Worm (Caenorhabditis elegans) whole organism, early embryonic: Measurements from ENCODE around the gene R02F11.2.

Source experiments
- B0310.2 ChIP-seq: sonication (generic microtip); optimal IDR thresholded peaks from 2 replicates; lab custom pipeline; 2016; ENCODE audit warnings: mild to moderate bottlenecking, missing genetic modification characterization, missing compliant biosample characterization
- F13C5.2 ChIP-seq: sonication (generic microtip); optimal IDR thresholded peaks from 2 replicates; lab custom pipeline; 2017; ENCODE audit warnings: mild to moderate bottlenecking, missing genetic modification characterization, inconsistent platforms, missing compliant biosample characterization
- aly-1 ChIP-seq: sonication (generic microtip); optimal IDR thresholded peaks from 2 replicates; lab custom pipeline; 2016; ENCODE audit warnings: missing genetic modification characterization, missing compliant biosample characterization
- ama-1 ChIP-seq: fragments of 150-350 bp; optimal IDR thresholded peaks from 2 replicates; lab custom pipeline; 2014
- ceh-13 ChIP-seq: fragments of 200-800 bp; sonication (Bioruptor generic); optimal IDR thresholded peaks from 2 replicates; lab custom pipeline; 2018; ENCODE audit warnings: mild to moderate bottlenecking, missing genetic modification characterization, missing compliant biosample characterization
- ceh-36 ChIP-seq: sonication (generic microtip); optimal IDR thresholded peaks from 2 replicates; lab custom pipeline; 2016; ENCODE audit warnings: missing genetic modification characterization, inconsistent platforms, missing compliant biosample characterization
- ets-7 ChIP-seq: sonication (generic microtip); optimal IDR thresholded peaks from 2 replicates; lab custom pipeline; 2016; ENCODE audit warnings: missing genotype, missing genetic modification characterization, missing compliant biosample characterization
- flt-1 ChIP-seq: fragments of 200-800 bp; sonication (Bioruptor generic); IDR thresholded peaks from 2 replicates; pipeline ENCODE4 v1.3.6; 2022; ENCODE audit warnings: missing genetic modification characterization, missing compliant biosample characterization
- hmbx-1 ChIP-seq: sonication (generic microtip); optimal IDR thresholded peaks from 2 replicates; lab custom pipeline; 2016; ENCODE audit warnings: mild to moderate bottlenecking, missing genetic modification characterization, missing compliant biosample characterization
- hmg-4 ChIP-seq: fragments of 200-800 bp; sonication (Bioruptor generic); optimal IDR thresholded peaks from 2 replicates; lab custom pipeline; 2018; ENCODE audit warnings: mild to moderate bottlenecking, missing genetic modification characterization, missing compliant biosample characterization
- hnd-1 ChIP-seq: sonication (generic microtip); optimal IDR thresholded peaks from 2 replicates; lab custom pipeline; 2016; ENCODE audit warnings: missing genetic modification characterization, missing compliant biosample characterization
- pes-1 ChIP-seq: fragments of 200-800 bp; sonication (Bioruptor generic); IDR thresholded peaks from 2 replicates; pipeline ENCODE4 v1.3.6; 2022; ENCODE audit warnings: missing genetic modification reagents, missing genetic modification characterization, missing compliant biosample characterization
- scrt-1 ChIP-seq: fragments of 200-800 bp; sonication (Bioruptor generic); IDR thresholded peaks from 2 replicates; pipeline ENCODE4 v1.3.6; 2022; ENCODE audit warnings: missing genetic modification characterization, missing compliant biosample characterization
- sea-1 ChIP-seq: fragments of 200-800 bp; sonication (Bioruptor generic); conservative IDR thresholded peaks from 2 replicates; pipeline ENCODE4 v1.3.6; 2022; ENCODE audit warnings: missing genetic modification characterization, missing compliant biosample characterization
- tbx-11 ChIP-seq: fragments of 200-800 bp; sonication (Bioruptor generic); IDR thresholded peaks from 2 replicates; pipeline ENCODE4 v1.3.6; 2022; ENCODE audit warnings: missing genetic modification characterization, missing compliant biosample characterization
- tbx-37 ChIP-seq: fragments of 200-800 bp; sonication (Bioruptor generic); conservative IDR thresholded peaks from 2 replicates; pipeline ENCODE4 v1.3.6; 2022; ENCODE audit warnings: missing genetic modification reagents, missing genetic modification characterization, missing compliant biosample characterization
- tra-4 ChIP-seq: sonication (generic microtip); optimal IDR thresholded peaks from 2 replicates; lab custom pipeline; 2017; ENCODE audit warnings: missing genetic modification characterization, missing compliant biosample characterization

R02F11.2 gene

ce11 chrV:4820601-4821000 is 26.2 kb downstream of the R02F11.2 start:
- TF ChIP-seq tbx-37 (GFP tag; lab: Robert Waterston, UW) (no peak), ceh-36 (tag; lab: Kevin White, UChicago) (no peak), scrt-1 (GFP tag; lab: Robert Waterston, UW) (no peak), hmg-4 (GFP tag; lab: Kevin White, UChicago) (no peak), tbx-11 (no peak)

ce11 chrV:4823323-4823682 is 28.9 kb downstream of the R02F11.2 start, which contains the start of gene adss-1:
Gene adss-1, minus strand, starts transcription at chrV:4823423.
- no peak for TF ChIP-seq scrt-1 (GFP tag; lab: Robert Waterston, UW)
- no peak for TF ChIP-seq F13C5.2
- no peak for TF ChIP-seq hmbx-1 (tag; lab: Kevin White, UChicago)
- no peak for TF ChIP-seq tra-4 (tag; lab: Kevin White, UChicago)
- TF ChIP-seq ama-1 (lab: Kevin White, UChicago) = no peak
- TF ChIP-seq hnd-1 = no peak
- TF ChIP-seq hmg-4 (GFP tag; lab: Kevin White, UChicago) = no peak
- TF ChIP-seq ceh-13 = no peak
- no peak for TF ChIP-seq ets-7
- no peak for TF ChIP-seq aly-1 (tag; lab: Kevin White, UChicago)
- no peak for TF ChIP-seq ceh-36 (tag; lab: Kevin White, UChicago)

ce11 chrV:4823683-4824391 is 29.4 kb downstream of the R02F11.2 start:
- no peak for TF ChIP-seq tra-4 (tag; lab: Kevin White, UChicago)
- peak; percentile 27 for TF ChIP-seq ama-1 (lab: Kevin White, UChicago)

ce11 chrV:4826710-4827380 is 32.4 kb downstream of the R02F11.2 start, which contains the start of the genes hsp-6 and C37H5.5:
Gene hsp-6, minus strand, starts transcription at chrV:4826760.
Gene C37H5.5, plus strand, starts transcription at chrV:4827360.
- TF ChIP-seq pes-1 (peak; percentile 63; the same call in 1 of the 2 replicates), tbx-37 (GFP tag; lab: Robert Waterston, UW) (no peak; the same call in 1 of the 2 replicates), F13C5.2 (peak; percentile 57), hmg-4 (GFP tag; lab: Kevin White, UChicago) (peak; percentile 25), flt-1 (GFP tag; lab: Robert Waterston, UW) (0 out of 2 replicates have a peak, but pooled peaks have one; percentile 7)

ce11 chrV:4834277-4834676 is 39.9 kb downstream of the R02F11.2 start, which contains the start of gene C37H5.14:
Gene C37H5.14, minus strand, starts transcription at chrV:4834377.
- TF ChIP-seq flt-1 (GFP tag; lab: Robert Waterston, UW) (no peak), ceh-13 (no peak), tbx-37 (GFP tag; lab: Robert Waterston, UW) (no peak), ets-7 (no peak), ceh-36 (tag; lab: Kevin White, UChicago) (no peak), pes-1 (no peak), tra-4 (tag; lab: Kevin White, UChicago) (no peak), hmg-4 (GFP tag; lab: Kevin White, UChicago) (no peak), aly-1 (tag; lab: Kevin White, UChicago) (no peak), sea-1 (GFP tag; lab: Robert Waterston, UW) (no peak), scrt-1 (GFP tag; lab: Robert Waterston, UW) (no peak)

- TF ChIP-seq F13C5.2 = no peak
- TF ChIP-seq tbx-11 = no peak
- TF ChIP-seq flt-1 (GFP tag; lab: Robert Waterston, UW) = no peak
- no peak for TF ChIP-seq pes-1
- TF ChIP-seq scrt-1 (GFP tag; lab: Robert Waterston, UW) = no peak
- TF ChIP-seq sea-1 (GFP tag; lab: Robert Waterston, UW) = no peak
- no peak for TF ChIP-seq ama-1 (lab: Kevin White, UChicago)
- TF ChIP-seq hmg-4 (GFP tag; lab: Kevin White, UChicago) = no peak
- TF ChIP-seq ceh-13 = no peak
- no peak for TF ChIP-seq ceh-36 (tag; lab: Kevin White, UChicago)
Observed at ce11 chrV:4839913-4840312, 45.5 kb downstream of the R02F11.2 start, which contains the start of gene nas-9. Gene nas-9, minus strand, starts transcription at chrV:4840013.

ce11 chrV:4841179-4841578 is 46.8 kb downstream of the R02F11.2 start, which contains the start of gene cwp-1:
Gene cwp-1, minus strand, starts transcription at chrV:4841279.
- TF ChIP-seq hnd-1 (no peak), aly-1 (tag; lab: Kevin White, UChicago) (no peak), ama-1 (lab: Kevin White, UChicago) (no peak), ets-7 (no peak), ceh-13 (no peak), tbx-37 (GFP tag; lab: Robert Waterston, UW) (no peak), tra-4 (tag; lab: Kevin White, UChicago) (no peak), ceh-36 (tag; lab: Kevin White, UChicago) (no peak), flt-1 (GFP tag; lab: Robert Waterston, UW) (no peak), hmg-4 (GFP tag; lab: Kevin White, UChicago) (no peak), F13C5.2 (no peak), hmbx-1 (tag; lab: Kevin White, UChicago) (no peak), B0310.2 (tag; lab: Kevin White, UChicago) (no peak), pes-1 (no peak), tbx-11 (no peak)

ce11 chrV:4842544-4842943 is 48.1 kb downstream of the R02F11.2 start, which contains the start of the genes cwp-2 and cwp-3:
Gene cwp-2, minus strand, starts transcription at chrV:4842644.
Gene cwp-3, plus strand, starts transcription at chrV:4842836.
- no peak for TF ChIP-seq ama-1 (lab: Kevin White, UChicago)
- TF ChIP-seq scrt-1 (GFP tag; lab: Robert Waterston, UW) = no peak
- no peak for TF ChIP-seq ceh-13
- no peak for TF ChIP-seq ceh-36 (tag; lab: Kevin White, UChicago)
- TF ChIP-seq tra-4 (tag; lab: Kevin White, UChicago) = no peak
- no peak for TF ChIP-seq sea-1 (GFP tag; lab: Robert Waterston, UW)
- TF ChIP-seq tbx-11 = no peak
- TF ChIP-seq B0310.2 (tag; lab: Kevin White, UChicago) = no peak
- TF ChIP-seq pes-1 = no peak
- TF ChIP-seq F13C5.2 = no peak
- TF ChIP-seq hnd-1 = no peak
- no peak for TF ChIP-seq aly-1 (tag; lab: Kevin White, UChicago)
